Worm (Caenorhabditis elegans) whole organism, L2 larva: ENCODE results near the gene F11G11.5.

Source experiments
- F13H6.1 ChIP-seq: sonication (generic microtip); optimal IDR thresholded peaks from 2 replicates; lab custom pipeline; 2016; ENCODE audit warnings: missing genetic modification characterization, missing compliant biosample characterization
- ama-1 ChIP-seq: fragments of 150-350 bp; optimal IDR thresholded peaks from 2 replicates; lab custom pipeline; 2018; ENCODE audit warnings: inconsistent platforms
- blmp-1 ChIP-seq: sonication (generic microtip); optimal IDR thresholded peaks from 2 replicates; lab custom pipeline; 2017; ENCODE audit warnings: missing genetic modification characterization, mild to moderate bottlenecking, missing compliant biosample characterization, antibody characterized with exemption, moderate library complexity; ENCODE audit not compliant: insufficient read depth
- elt-3 ChIP-seq: sonication (generic microtip); optimal IDR thresholded peaks from 2 replicates; lab custom pipeline; 2017; ENCODE audit warnings: missing biosample characterization, missing genetic modification characterization
- lsy-2 ChIP-seq, 2 experiments: fragments of 150-350 bp in 1 of 2; sonication (generic microtip) in 1 of 2; optimal IDR thresholded peaks; 2 replicates each; lab custom pipeline; 2014 to 2017; ENCODE audit warnings: missing biosample characterization in 2 of 2, missing genetic modification characterization in 2 of 2
- mab-5 ChIP-seq: fragments of 150-350 bp; optimal IDR thresholded peaks from 2 replicates; lab custom pipeline; 2014; ENCODE audit warnings: missing biosample characterization, missing genetic modification characterization
- nhr-11 ChIP-seq: fragments of 150-350 bp; optimal IDR thresholded peaks from 2 replicates; lab custom pipeline; 2014; ENCODE audit warnings: missing biosample characterization, missing genetic modification characterization
- nhr-23 ChIP-seq: fragments of 150-350 bp; optimal IDR thresholded peaks from 2 replicates; lab custom pipeline; 2014; ENCODE audit warnings: missing biosample characterization, missing genetic modification reagents, missing genetic modification characterization
- unc-39 ChIP-seq: fragments of 150-350 bp; optimal IDR thresholded peaks from 2 replicates; lab custom pipeline; 2014; ENCODE audit warnings: missing biosample characterization, missing genetic modification characterization
- unc-62 ChIP-seq: fragments of 150-350 bp; optimal IDR thresholded peaks from 2 replicates; lab custom pipeline; 2014; ENCODE audit warnings: missing biosample characterization, missing genetic modification reagents, missing genetic modification characterization
- zag-1 ChIP-seq: fragments of 150-350 bp; optimal IDR thresholded peaks from 2 replicates; lab custom pipeline; 2014; ENCODE audit warnings: missing biosample characterization, missing genetic modification characterization

DNA sequence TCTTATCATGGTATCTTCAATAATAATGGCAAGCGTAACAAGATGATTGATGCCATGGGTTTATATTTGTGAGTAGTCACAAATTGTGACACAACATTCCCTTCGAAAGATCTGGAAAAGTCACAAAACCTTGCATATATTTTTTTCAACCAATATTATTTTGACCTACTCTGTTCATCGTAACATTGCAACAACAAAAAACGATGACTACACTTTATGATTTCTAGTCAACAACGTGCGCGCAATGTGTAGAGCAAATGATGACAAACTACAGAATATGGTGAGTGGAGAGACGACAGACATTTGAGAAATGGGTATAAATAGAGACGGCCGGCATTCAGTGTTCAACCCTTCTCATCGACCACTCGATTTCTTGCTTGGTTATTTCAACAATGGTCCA, 24.0 kb downstream of the F11G11.5 start, which contains the start of gene gst-7:
- TF ChIP-seq unc-39 (tag; lab: Kevin White, UChicago) (no peak), blmp-1 (tag; lab: Kevin White, UChicago) (no peak), elt-3 (tag; lab: Kevin White, UChicago) (no peak), unc-62 (GFP tag; lab: Kevin White, UChicago) (no peak), lsy-2 (tag; optimal IDR thresholded peaks at IDR 0.05; lab: Kevin White, UChicago) (no peak), nhr-23 (tag; lab: Kevin White, UChicago) (no peak), zag-1 (tag; lab: Kevin White, UChicago) (no peak), ama-1 (lab: Kevin White, UChicago) (no peak), mab-5 (tag; lab: Kevin White, UChicago) (no peak), F13H6.1 (tag; lab: Kevin White, UChicago) (peak; percentile 23), nhr-11 (no peak)
